Worm (Caenorhabditis elegans): ENCODE data around the gene enri-2.

DNA sequence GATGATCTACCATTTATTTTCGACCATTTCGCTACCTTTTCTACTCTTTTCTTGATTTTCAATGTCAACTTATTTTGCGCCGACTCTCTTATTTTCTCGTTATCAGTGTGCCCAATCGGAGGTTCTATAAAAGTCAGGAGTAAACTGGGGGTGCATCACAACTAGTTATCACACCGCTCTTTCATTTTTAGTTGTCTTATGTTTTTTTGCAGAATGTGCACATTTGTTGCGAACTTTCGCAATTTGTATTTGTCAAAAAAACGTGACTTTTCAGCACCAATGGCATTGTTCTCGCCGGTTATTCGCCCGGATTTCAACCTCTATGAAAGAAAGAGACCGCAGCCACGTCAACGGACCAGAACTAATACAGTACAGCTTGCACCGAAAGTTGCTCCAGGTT lies 8.0 kb upstream of the enri-2 start:
- TF ChIP-seq jun-1 (tag; optimal IDR thresholded peaks at IDR 0.05) (no peak), nhr-12 (tag; optimal IDR thresholded peaks at IDR 0.05) (no peak), nhr-85 (tag) (no peak), nhr-47 (tag; optimal IDR thresholded peaks at IDR 0.05) (no peak), unc-86 (tag; optimal IDR thresholded peaks at IDR 0.05) (no peak), lir-3 (tag; optimal IDR thresholded peaks at IDR 0.05; ENCODE audit: poor library complexity) (no peak), aha-1 (tag; optimal IDR thresholded peaks at IDR 0.05) (no peak), nhr-11 (tag; optimal IDR thresholded peaks at IDR 0.05) (no peak)

Data from whole organism, L1 larva.